Fruit fly (Drosophila melanogaster): ENCODE results near the gene CG9948.

CG9948 gene

dm6 chr3L:6942103-6942830, 13.5 kb upstream of the CG9948 start:
- TF ChIP-seq usp (GFP tag; optimal IDR thresholded peaks at IDR 0.05) (no peak), h (GFP tag; optimal IDR thresholded peaks at IDR 0.05) (peak; percentile 58)

dm6 chr3L:6942831-6943114, 13.0 kb upstream of the CG9948 start, which contains the start of gene tow:
TSS of gene tow (plus strand) at chr3L:6942856.
- TF ChIP-seq lola (GFP tag; optimal IDR thresholded peaks at IDR 0.05) (no peak), h (GFP tag; optimal IDR thresholded peaks at IDR 0.05) (no peak), Abd-B (GFP tag; optimal IDR thresholded peaks at IDR 0.05) (no peak)

- TF ChIP-seq sv (GFP tag; optimal IDR thresholded peaks at IDR 0.05) = no peak
- TF ChIP-seq GATAd (GFP tag; optimal IDR thresholded peaks at IDR 0.05) = no peak
- no peak for TF ChIP-seq rgr (GFP tag; optimal IDR thresholded peaks at IDR 0.05)
- no peak for TF ChIP-seq psq (GFP tag; optimal IDR thresholded peaks at IDR 0.05)
- TF ChIP-seq HLH106 (tag; optimal IDR thresholded peaks at IDR 0.05) = no peak
- no peak for TF ChIP-seq brk (GFP tag; optimal IDR thresholded peaks at IDR 0.05)
- TF ChIP-seq woc (GFP tag; optimal IDR thresholded peaks at IDR 0.05) = no peak
- no peak for TF ChIP-seq Hr78 (GFP tag; optimal IDR thresholded peaks at IDR 0.05)
- TF ChIP-seq Sp1 (GFP tag; optimal IDR thresholded peaks at IDR 0.05) = no peak
Measured at dm6 chr3L:6943204-6943947, 12.4 kb upstream of the CG9948 start.

dm6 chr3L:6943948-6944319, 11.9 kb upstream of the CG9948 start:
- TF ChIP-seq h (GFP tag; optimal IDR thresholded peaks at IDR 0.05) = no peak
- no peak for TF ChIP-seq Rel (GFP tag; optimal IDR thresholded peaks at IDR 0.05)
- no peak for TF ChIP-seq Rel (tag; optimal IDR thresholded peaks at IDR 0.05)
- TF ChIP-seq Dfd (GFP tag; optimal IDR thresholded peaks at IDR 0.05) = no peak
- TF ChIP-seq jim (GFP tag; optimal IDR thresholded peaks at IDR 0.05) = no peak
- no peak for TF ChIP-seq Abd-B (GFP tag; optimal IDR thresholded peaks at IDR 0.05)
- TF ChIP-seq Jra (GFP tag; optimal IDR thresholded peaks at IDR 0.05) = no peak
- no peak for TF ChIP-seq CrebA (GFP tag; optimal IDR thresholded peaks at IDR 0.05; ENCODE audit: borderline replicate concordance)
- no peak for TF ChIP-seq Hr78 (GFP tag; optimal IDR thresholded peaks at IDR 0.05)
- no peak for TF ChIP-seq tai (GFP tag; optimal IDR thresholded peaks at IDR 0.05)

- TF ChIP-seq dmrt93B (GFP tag; optimal IDR thresholded peaks at IDR 0.05) (no peak), HLH106 (tag; optimal IDR thresholded peaks at IDR 0.05) (no peak), fru (GFP tag; optimal IDR thresholded peaks at IDR 0.05) (no peak), CG9705 (GFP tag; optimal IDR thresholded peaks at IDR 0.05) (no peak), Myc (optimal IDR thresholded peaks at IDR 0.05) (no peak), GATAd (GFP tag; optimal IDR thresholded peaks at IDR 0.05) (no peak), woc (GFP tag; optimal IDR thresholded peaks at IDR 0.05) (no peak), sv (GFP tag; optimal IDR thresholded peaks at IDR 0.05) (no peak), dsf (GFP tag; optimal IDR thresholded peaks at IDR 0.05; ENCODE audit: borderline replicate concordance) (no peak), Hr83 (GFP tag; optimal IDR thresholded peaks at IDR 0.05; ENCODE audit: poor library complexity, severe bottlenecking) (no peak), rgr (GFP tag; optimal IDR thresholded peaks at IDR 0.05) (no peak), brk (GFP tag; optimal IDR thresholded peaks at IDR 0.05) (no peak), Dfd (GFP tag; optimal IDR thresholded peaks at IDR 0.05) (no peak), h (GFP tag; optimal IDR thresholded peaks at IDR 0.05) (no peak), br (GFP tag; optimal IDR thresholded peaks at IDR 0.05) (no peak), Jra (GFP tag; optimal IDR thresholded peaks at IDR 0.05) (no peak)
Measured at dm6 chr3L:6945357-6945756, 10.4 kb upstream of the CG9948 start.

dm6 chr3L:6947188-6947971, 8.4 kb upstream of the CG9948 start:
- no peak for TF ChIP-seq dmrt93B (GFP tag; optimal IDR thresholded peaks at IDR 0.05)
- peak; percentile 94 for TF ChIP-seq Dfd (GFP tag; optimal IDR thresholded peaks at IDR 0.05)

Data from whole organism, wandering third instar larva.